Worm (Caenorhabditis elegans): ENCODE measurements around the gene fbxb-102.

fbxb-102 gene

DNA sequence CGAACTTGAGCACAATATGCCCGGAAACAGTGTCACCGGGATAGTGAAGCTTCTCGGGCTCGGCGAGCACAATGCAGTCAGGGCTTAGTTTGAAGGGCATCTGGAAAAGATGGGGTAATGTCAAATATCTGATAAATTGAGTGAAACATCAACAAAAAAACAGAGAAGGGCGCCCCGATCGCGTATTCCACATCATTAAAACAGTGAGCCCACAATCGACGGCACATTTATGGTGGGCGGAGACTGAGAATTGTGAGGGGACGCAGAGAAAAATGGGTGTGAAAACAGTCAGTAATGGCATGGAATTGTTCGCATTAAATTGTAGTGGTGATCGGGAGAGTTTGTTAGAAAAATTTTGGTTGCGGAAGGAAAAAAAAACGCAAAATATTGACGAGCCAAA, 1.9 kb upstream of the fbxb-102 start, which contains the start of gene arrd-9:
Gene arrd-9, minus strand, starts transcription at position 101 of the 400 bp plus-strand sequence.
- TF ChIP-seq mdl-1 (tag; optimal IDR thresholded peaks at IDR 0.05): no peak
- TF ChIP-seq ceh-28 (tag; optimal IDR thresholded peaks at IDR 0.05): no peak
- no peak for TF ChIP-seq nhr-12 (tag; optimal IDR thresholded peaks at IDR 0.05)
- TF ChIP-seq lin-15B (tag; optimal IDR thresholded peaks at IDR 0.05): no peak

DNA sequence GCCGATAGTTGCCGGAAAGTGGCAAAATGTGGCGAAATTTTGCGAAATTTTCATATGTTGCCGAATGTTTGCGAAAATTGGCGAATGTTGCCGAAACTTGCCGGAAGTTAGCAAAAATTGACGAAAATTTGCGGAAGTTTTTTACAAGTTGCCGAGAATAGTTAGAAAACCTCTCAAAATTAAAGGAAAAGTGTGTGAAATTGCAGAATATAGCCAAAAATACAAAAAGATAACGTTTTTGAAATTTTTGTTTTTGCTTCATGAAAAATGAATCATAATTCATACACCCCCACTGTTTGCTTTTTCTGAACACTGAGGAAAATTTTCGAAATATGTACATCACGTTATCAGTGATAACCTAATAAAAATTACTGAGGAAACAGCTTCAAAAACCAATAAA, 1.1 kb upstream of the fbxb-102 start:
- no peak for TF ChIP-seq fos-1 (tag; optimal IDR thresholded peaks at IDR 0.05)
- no peak for TF ChIP-seq elt-3 (tag; optimal IDR thresholded peaks at IDR 0.05)
- TF ChIP-seq ceh-28 (tag; optimal IDR thresholded peaks at IDR 0.05): no peak
- no peak for TF ChIP-seq elt-1 (tag; optimal IDR thresholded peaks at IDR 0.05)
- TF ChIP-seq unc-39 (tag; optimal IDR thresholded peaks at IDR 0.05): no peak
- TF ChIP-seq ZK546.5 (tag; optimal IDR thresholded peaks at IDR 0.05): no peak
- no peak for TF ChIP-seq egl-5 (tag; optimal IDR thresholded peaks at IDR 0.05)
- no peak for TF ChIP-seq pha-4 (tag; optimal IDR thresholded peaks at IDR 0.05)
- TF ChIP-seq nhr-43 (tag; optimal IDR thresholded peaks at IDR 0.05; ENCODE audit: poor library complexity, severe bottlenecking): no peak
- TF ChIP-seq nhr-12 (tag; optimal IDR thresholded peaks at IDR 0.05): no peak
- no peak for TF ChIP-seq ceh-82 (tag; optimal IDR thresholded peaks at IDR 0.05)
- TF ChIP-seq nhr-11 (tag; optimal IDR thresholded peaks at IDR 0.05): no peak
- no peak for TF ChIP-seq egl-27 (tag; optimal IDR thresholded peaks at IDR 0.05)
- TF ChIP-seq nfya-1 (tag; optimal IDR thresholded peaks at IDR 0.05; ENCODE audit: insufficient read depth): no peak
- TF ChIP-seq zag-1 (tag; optimal IDR thresholded peaks at IDR 0.05): no peak
- no peak for TF ChIP-seq ztf-11 (tag; optimal IDR thresholded peaks at IDR 0.05)
- TF ChIP-seq unc-62 (GFP tag; optimal IDR thresholded peaks at IDR 0.05): no peak
- no peak for TF ChIP-seq snpc-4 (tag; optimal IDR thresholded peaks at IDR 0.05)

DNA sequence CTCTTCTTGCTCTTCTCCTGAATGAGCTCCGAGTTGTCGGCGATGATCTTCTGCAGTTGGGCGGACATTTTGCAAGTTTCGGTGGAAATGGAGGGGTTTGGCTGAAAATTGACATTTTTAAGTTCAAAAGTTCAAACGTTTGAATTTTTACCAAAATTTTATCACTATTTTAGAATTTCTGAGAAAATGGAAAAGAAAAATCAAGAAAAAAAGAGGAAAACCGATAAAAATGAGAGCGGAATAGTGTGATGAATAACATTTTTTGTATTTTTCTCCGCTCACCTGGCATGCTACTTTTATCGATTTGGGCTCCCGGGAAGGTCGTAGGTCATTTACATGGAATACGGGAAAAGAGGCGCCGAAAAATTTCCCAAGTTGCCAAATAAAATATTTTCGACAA, 2.3 kb downstream of the fbxb-102 start, which contains the start of gene F15A4.10:
Gene F15A4.10, minus strand, starts transcription at position 101 of the 400 bp plus-strand sequence.
- TF ChIP-seq zag-1 (tag; optimal IDR thresholded peaks at IDR 0.05) (no peak), jun-1 (tag; optimal IDR thresholded peaks at IDR 0.05) (no peak), nhr-25 (tag; optimal IDR thresholded peaks at IDR 0.05) (no peak)

DNA sequence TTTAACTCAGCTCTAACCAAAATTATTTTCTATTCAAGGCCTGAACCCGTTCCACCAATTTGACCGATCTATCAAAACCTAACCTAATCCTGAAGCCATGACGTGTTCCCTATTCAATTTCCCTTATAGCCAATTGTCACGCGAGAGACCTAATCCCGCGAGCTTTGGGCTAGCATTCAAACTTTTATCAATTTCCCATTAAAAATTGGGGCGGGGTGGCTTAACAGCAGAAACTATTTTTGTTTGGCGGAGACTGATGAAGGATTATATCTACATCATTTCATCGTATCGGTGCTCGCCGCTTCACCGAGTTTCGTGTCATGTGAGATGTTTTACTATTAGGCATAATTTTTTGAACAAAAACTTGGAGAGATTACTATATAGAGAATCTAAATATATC, 6.1 kb downstream of the fbxb-102 start:
- TF ChIP-seq sea-2 (GFP tag; optimal IDR thresholded peaks at IDR 0.05) (no peak), unc-62 (GFP tag; optimal IDR thresholded peaks at IDR 0.05) (no peak), ama-1 (optimal IDR thresholded peaks at IDR 0.05) (no peak), mml-1 (tag; optimal IDR thresholded peaks at IDR 0.05) (no peak), ceh-28 (tag; optimal IDR thresholded peaks at IDR 0.05) (no peak), lin-39 (tag; optimal IDR thresholded peaks at IDR 0.05) (no peak), nhr-67 (tag; optimal IDR thresholded peaks at IDR 0.05) (no peak), R02D3.7 (tag; optimal IDR thresholded peaks at IDR 0.05) (no peak), ztf-4 (tag; optimal IDR thresholded peaks at IDR 0.05) (no peak), elt-2 (tag; optimal IDR thresholded peaks at IDR 0.05) (no peak), zag-1 (tag; optimal IDR thresholded peaks at IDR 0.05) (no peak), egl-5 (tag; optimal IDR thresholded peaks at IDR 0.05) (no peak), ztf-11 (tag; optimal IDR thresholded peaks at IDR 0.05) (no peak), ceh-16 (tag; optimal IDR thresholded peaks at IDR 0.05) (no peak), mdl-1 (tag; optimal IDR thresholded peaks at IDR 0.05) (no peak), pqm-1 (tag; optimal IDR thresholded peaks at IDR 0.05) (no peak)

DNA sequence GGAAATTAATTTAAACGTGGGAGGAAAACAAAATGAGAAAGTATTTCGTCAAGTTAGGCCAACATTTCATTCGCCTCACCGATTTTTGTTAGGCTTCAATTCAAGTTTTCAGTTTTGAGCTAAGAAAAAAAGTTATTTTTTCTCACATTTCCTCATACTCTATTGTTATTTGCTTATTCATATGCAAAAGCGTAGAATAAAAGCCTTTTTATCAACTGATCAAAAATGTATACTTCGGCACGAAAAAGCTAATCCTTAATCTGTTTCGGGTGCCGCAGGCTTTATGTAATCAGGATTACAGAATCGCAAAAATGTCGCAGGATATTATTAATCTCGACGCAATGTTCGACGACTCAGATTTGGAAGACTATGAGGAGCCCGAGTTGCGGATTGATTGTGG, 7.2 kb downstream of the fbxb-102 start, which contains the start of gene T21B4.15:
Gene T21B4.15, plus strand, starts transcription at position 301 of the 400 bp plus-strand sequence.
- TF ChIP-seq unc-39 (tag; optimal IDR thresholded peaks at IDR 0.05) (no peak), nhr-12 (tag; optimal IDR thresholded peaks at IDR 0.05) (no peak), lin-39 (tag; optimal IDR thresholded peaks at IDR 0.05) (no peak), pha-4 (tag; optimal IDR thresholded peaks at IDR 0.05) (no peak), fkh-10 (GFP tag; optimal IDR thresholded peaks at IDR 0.05) (no peak), eor-1 (tag; optimal IDR thresholded peaks at IDR 0.05) (no peak), sea-2 (GFP tag; optimal IDR thresholded peaks at IDR 0.05) (no peak), nhr-23 (tag; optimal IDR thresholded peaks at IDR 0.05) (no peak), lsy-12 (tag; optimal IDR thresholded peaks at IDR 0.05) (no peak), egl-27 (tag; optimal IDR thresholded peaks at IDR 0.05) (no peak), nhr-28 (tag; optimal IDR thresholded peaks at IDR 0.05) (no peak)
